Worm (Caenorhabditis elegans): ENCODE measurements around the gene scav-1.

Gene scav-1

ce11 chrX:5348529-5349148 lies 51.7 kb downstream of the scav-1 start, which contains the start of gene syx-3:
syx-3 (plus strand) TSS chrX:5349098.
- no peak for TF ChIP-seq bed-3 (GFP tag; optimal IDR thresholded peaks at IDR 0.05)
- TF ChIP-seq lin-13 (tag; optimal IDR thresholded peaks at IDR 0.05), result no peak
- TF ChIP-seq sptf-1 (tag; optimal IDR thresholded peaks at IDR 0.05), result no peak
- TF ChIP-seq ztf-11 (tag; optimal IDR thresholded peaks at IDR 0.05), result no peak
- no peak for TF ChIP-seq drap-1 (GFP tag; optimal IDR thresholded peaks at IDR 0.05)
- no peak for TF ChIP-seq nhr-28 (tag; optimal IDR thresholded peaks at IDR 0.05)
- TF ChIP-seq mep-1 (tag; optimal IDR thresholded peaks at IDR 0.05), result no peak
- TF ChIP-seq elt-1 (tag; optimal IDR thresholded peaks at IDR 0.05; ENCODE audit: borderline replicate concordance, insufficient read depth), result no peak
- no peak for TF ChIP-seq ces-1 (GFP tag; optimal IDR thresholded peaks at IDR 0.05)
- TF ChIP-seq unc-39 (tag; optimal IDR thresholded peaks at IDR 0.05), result no peak
- TF ChIP-seq nhr-76 (tag; optimal IDR thresholded peaks at IDR 0.05), result no peak
- TF ChIP-seq ceh-43 (GFP tag; optimal IDR thresholded peaks at IDR 0.05), result no peak
- TF ChIP-seq ceh-83 (GFP tag; optimal IDR thresholded peaks at IDR 0.05), result no peak
- no peak for TF ChIP-seq lsy-2 (tag; optimal IDR thresholded peaks at IDR 0.05)
- TF ChIP-seq M03D4.4 (tag; optimal IDR thresholded peaks at IDR 0.05), result no peak
- TF ChIP-seq pha-4 (tag; optimal IDR thresholded peaks at IDR 0.05), result no peak
- TF ChIP-seq nhr-2 (tag; optimal IDR thresholded peaks at IDR 0.05), result no peak

ce11 chrX:5347856-5348255 lies 52.5 kb downstream of the scav-1 start:
- TF ChIP-seq M03D4.4 (tag; optimal IDR thresholded peaks at IDR 0.05) (no peak), nhr-2 (tag; optimal IDR thresholded peaks at IDR 0.05) (no peak), blmp-1 (tag; optimal IDR thresholded peaks at IDR 0.05) (no peak), flh-1 (GFP tag; optimal IDR thresholded peaks at IDR 0.05) (no peak), mab-5 (tag; optimal IDR thresholded peaks at IDR 0.05) (no peak), mls-2 (tag; optimal IDR thresholded peaks at IDR 0.05) (no peak), nhr-12 (tag; optimal IDR thresholded peaks at IDR 0.05) (no peak), nhr-237 (tag; optimal IDR thresholded peaks at IDR 0.05) (no peak), ceh-83 (GFP tag; optimal IDR thresholded peaks at IDR 0.05) (no peak), tbx-8 (GFP tag; optimal IDR thresholded peaks at IDR 0.05) (no peak), ztf-11 (tag; optimal IDR thresholded peaks at IDR 0.05) (no peak), sptf-1 (tag; optimal IDR thresholded peaks at IDR 0.05) (no peak), sem-2 (GFP tag; optimal IDR thresholded peaks at IDR 0.05) (no peak), hlh-1 (tag; optimal IDR thresholded peaks at IDR 0.05) (no peak), lin-13 (tag; optimal IDR thresholded peaks at IDR 0.05) (no peak), nhr-28 (tag; optimal IDR thresholded peaks at IDR 0.05) (no peak), ces-1 (GFP tag; optimal IDR thresholded peaks at IDR 0.05) (no peak), zip-8 (tag; optimal IDR thresholded peaks at IDR 0.05) (no peak), pha-4 (tag; optimal IDR thresholded peaks at IDR 0.05) (no peak)

Data from whole organism, mixed stage, embryonic.